Fruit fly (Drosophila melanogaster): ENCODE results near the gene Tsp29Fa.

The Tsp29Fa gene

dm6 chr2L:8974506-8974905, 40.7 kb downstream of the Tsp29Fa start:
- no peak for TF ChIP-seq CG9948 (tag; optimal IDR thresholded peaks at IDR 0.05)
- no peak for TF ChIP-seq CG10348 (GFP tag; IDR thresholded peaks at IDR 0.05)
- TF ChIP-seq CG34367 (tag; optimal IDR thresholded peaks at IDR 0.05): no peak
- no peak for TF ChIP-seq Pif1A (GFP tag; optimal IDR thresholded peaks at IDR 0.05)
- TF ChIP-seq EcR (GFP tag; optimal IDR thresholded peaks at IDR 0.05): no peak
- no peak for TF ChIP-seq Snoo (tag; optimal IDR thresholded peaks at IDR 0.05)
- TF ChIP-seq rn (GFP tag; IDR thresholded peaks at IDR 0.05): no peak
- TF ChIP-seq fd96Ca (GFP tag; IDR thresholded peaks at IDR 0.05): no peak
- no peak for TF ChIP-seq CG13204 (GFP tag; optimal IDR thresholded peaks at IDR 0.05)
- no peak for TF ChIP-seq D1 (tag; optimal IDR thresholded peaks at IDR 0.05)
- no peak for TF ChIP-seq CG32121 (GFP tag; IDR thresholded peaks at IDR 0.05)
- no peak for TF ChIP-seq CG4496 (GFP tag; IDR thresholded peaks at IDR 0.05)
- TF ChIP-seq CG8159 (tag; optimal IDR thresholded peaks at IDR 0.05): no peak
- no peak for TF ChIP-seq gl (tag; optimal IDR thresholded peaks at IDR 0.05)
- no peak for TF ChIP-seq Ets98B (GFP tag; IDR thresholded peaks at IDR 0.05)
- no peak for TF ChIP-seq CG12605 (GFP tag; IDR thresholded peaks at IDR 0.05)

dm6 chr2L:8975328-8975727, 41.6 kb downstream of the Tsp29Fa start, which contains the start of gene CG9541:
TSS of gene CG9541 (minus strand) at chr2L:8975428.
- TF ChIP-seq CG8159 (tag; optimal IDR thresholded peaks at IDR 0.05) (no peak), Ets98B (GFP tag; IDR thresholded peaks at IDR 0.05) (no peak), CG32121 (GFP tag; IDR thresholded peaks at IDR 0.05) (no peak), CG4496 (GFP tag; IDR thresholded peaks at IDR 0.05) (no peak), EcR (GFP tag; optimal IDR thresholded peaks at IDR 0.05) (no peak), D1 (tag; optimal IDR thresholded peaks at IDR 0.05) (no peak), rn (GFP tag; IDR thresholded peaks at IDR 0.05) (no peak), Snoo (tag; optimal IDR thresholded peaks at IDR 0.05) (no peak), CG17806 (tag; optimal IDR thresholded peaks at IDR 0.05) (no peak), CG34367 (tag; optimal IDR thresholded peaks at IDR 0.05) (no peak), CG15710 (tag; optimal IDR thresholded peaks at IDR 0.05) (no peak), CG10348 (GFP tag; IDR thresholded peaks at IDR 0.05) (no peak), CG8301 (tag; optimal IDR thresholded peaks at IDR 0.05) (no peak), CG12605 (GFP tag; IDR thresholded peaks at IDR 0.05) (no peak), gl (tag; optimal IDR thresholded peaks at IDR 0.05) (no peak), Pif1A (GFP tag; optimal IDR thresholded peaks at IDR 0.05) (no peak), CG14655 (GFP tag; optimal IDR thresholded peaks at IDR 0.05) (no peak), fd96Ca (GFP tag; IDR thresholded peaks at IDR 0.05) (no peak)

dm6 chr2L:8980359-8980758, 46.6 kb downstream of the Tsp29Fa start, which contains the start of gene CG18662:
TSS of gene CG18662 (plus strand) at chr2L:8980659.
- TF ChIP-seq CG15710 (tag; optimal IDR thresholded peaks at IDR 0.05) (no peak), CG8159 (tag; optimal IDR thresholded peaks at IDR 0.05) (no peak), Ets98B (GFP tag; IDR thresholded peaks at IDR 0.05) (no peak), CG13204 (GFP tag; optimal IDR thresholded peaks at IDR 0.05) (no peak), rn (GFP tag; IDR thresholded peaks at IDR 0.05) (no peak), CG4496 (GFP tag; IDR thresholded peaks at IDR 0.05) (no peak)

dm6 chr2L:8982584-8983302, 49.0 kb downstream of the Tsp29Fa start:
- TF ChIP-seq CG8301 (tag; optimal IDR thresholded peaks at IDR 0.05) (no peak), D1 (tag; optimal IDR thresholded peaks at IDR 0.05) (no peak), CG15710 (tag; optimal IDR thresholded peaks at IDR 0.05) (no peak), CG12605 (GFP tag; IDR thresholded peaks at IDR 0.05) (no peak), Snoo (tag; optimal IDR thresholded peaks at IDR 0.05) (no peak), Ets98B (GFP tag; IDR thresholded peaks at IDR 0.05) (no peak), gl (tag; optimal IDR thresholded peaks at IDR 0.05) (no peak), CG17806 (tag; optimal IDR thresholded peaks at IDR 0.05) (no peak), rn (GFP tag; IDR thresholded peaks at IDR 0.05) (no peak), Pif1A (GFP tag; optimal IDR thresholded peaks at IDR 0.05) (no peak), CG4496 (GFP tag; IDR thresholded peaks at IDR 0.05) (no peak), CG8159 (tag; optimal IDR thresholded peaks at IDR 0.05) (no peak), CG13204 (GFP tag; optimal IDR thresholded peaks at IDR 0.05) (no peak), CG10348 (GFP tag; IDR thresholded peaks at IDR 0.05) (no peak), fd96Ca (GFP tag; IDR thresholded peaks at IDR 0.05) (no peak), Pif1B (GFP tag; optimal IDR thresholded peaks at IDR 0.05) (no peak), CG14655 (GFP tag; optimal IDR thresholded peaks at IDR 0.05) (no peak), CG32121 (GFP tag; IDR thresholded peaks at IDR 0.05) (no peak), CG34367 (tag; optimal IDR thresholded peaks at IDR 0.05) (no peak), EcR (GFP tag; optimal IDR thresholded peaks at IDR 0.05) (no peak)

- peak; percentile 92 for TF ChIP-seq Pif1B (GFP tag; optimal IDR thresholded peaks at IDR 0.05)
- TF ChIP-seq rn (GFP tag; IDR thresholded peaks at IDR 0.05): peak; percentile 96
- peak; percentile 95 for TF ChIP-seq CG14655 (GFP tag; optimal IDR thresholded peaks at IDR 0.05)
- TF ChIP-seq Ets98B (GFP tag; IDR thresholded peaks at IDR 0.05): peak; percentile 96
- TF ChIP-seq CG10348 (GFP tag; IDR thresholded peaks at IDR 0.05): peak; percentile 84; the same call in 1 of the 2 replicates
- peak; percentile 90 for TF ChIP-seq Snoo (tag; optimal IDR thresholded peaks at IDR 0.05)
- TF ChIP-seq CG12605 (GFP tag; IDR thresholded peaks at IDR 0.05): peak; percentile 98
- TF ChIP-seq gl (tag; optimal IDR thresholded peaks at IDR 0.05): peak; percentile 78
- peak; percentile 92 for TF ChIP-seq CG34367 (tag; optimal IDR thresholded peaks at IDR 0.05)
- no peak for TF ChIP-seq EcR (GFP tag; optimal IDR thresholded peaks at IDR 0.05)
- TF ChIP-seq CG8159 (tag; optimal IDR thresholded peaks at IDR 0.05): peak; percentile 93
- peak; percentile 93 for TF ChIP-seq CG9948 (tag; optimal IDR thresholded peaks at IDR 0.05)
- TF ChIP-seq Pif1A (GFP tag; optimal IDR thresholded peaks at IDR 0.05): peak; percentile 85
- TF ChIP-seq CG4496 (GFP tag; IDR thresholded peaks at IDR 0.05): peak; percentile 96
- TF ChIP-seq CG8301 (tag; optimal IDR thresholded peaks at IDR 0.05): peak; percentile 95
- peak; percentile 93 for TF ChIP-seq CG17806 (tag; optimal IDR thresholded peaks at IDR 0.05)
- peak; percentile 89 for TF ChIP-seq fd96Ca (GFP tag; IDR thresholded peaks at IDR 0.05)
- TF ChIP-seq CG15710 (tag; optimal IDR thresholded peaks at IDR 0.05): peak; percentile 94
- TF ChIP-seq CG13204 (GFP tag; optimal IDR thresholded peaks at IDR 0.05): peak; percentile 63
- peak; percentile 97 for TF ChIP-seq CG32121 (GFP tag; IDR thresholded peaks at IDR 0.05)
- TF ChIP-seq D1 (tag; optimal IDR thresholded peaks at IDR 0.05): peak; percentile 90
These were observed 51.0 kb downstream of the Tsp29Fa start, which contains the start of gene CG13101 for dm6 chr2L:8984614-8985318. TSS of gene CG13101 (minus strand) at chr2L:8984872.
